Fruit fly (Drosophila melanogaster): ENCODE measurements around the gene Lip1.

DNA sequence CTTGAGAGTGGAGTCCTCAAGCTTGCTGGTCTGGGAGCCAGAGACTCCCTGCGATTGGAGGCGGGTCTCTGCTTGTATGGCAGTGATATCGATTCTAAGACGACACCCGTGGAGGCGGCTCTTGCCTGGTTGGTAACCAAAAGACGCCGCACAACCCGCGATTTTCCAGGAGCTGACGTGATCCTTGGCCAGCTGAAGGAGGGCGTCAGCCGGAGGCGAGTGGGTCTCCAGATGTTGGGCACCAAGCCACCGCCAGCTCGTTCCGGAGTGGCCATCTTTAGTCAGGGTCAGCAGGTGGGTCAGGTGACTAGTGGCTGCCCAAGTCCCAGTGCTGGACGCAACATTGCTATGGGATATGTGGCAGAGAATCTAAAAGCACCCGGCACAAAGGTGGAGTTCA, 3.1 kb upstream of the Lip1 start:
- no peak for TF ChIP-seq h (optimal IDR thresholded peaks at IDR 0.05)
- no peak for TF ChIP-seq Myc (optimal IDR thresholded peaks at IDR 0.05)
- no peak for TF ChIP-seq psq (optimal IDR thresholded peaks at IDR 0.05)
- TF ChIP-seq ttk (optimal IDR thresholded peaks at IDR 0.05) = no peak
- no peak for TF ChIP-seq Sin3A (optimal IDR thresholded peaks at IDR 0.05)

Measured in Kc167 (cell line).